Fruit fly (Drosophila melanogaster) whole organism, wandering third instar larva: ENCODE data around the gene CG7781.
A peak's percentile ranks its signal among the peaks of the same experiment; 100 is the strongest.

Source experiments
- Abd-B ChIP-seq: fragments of >200 bp; optimal IDR thresholded peaks from 2 replicates; lab custom pipeline; 2017; ENCODE audit warnings: missing biosample characterization, missing genetic modification characterization
- CG32264 ChIP-seq: fragments of 200-800 bp; sonication (Bioruptor generic); optimal IDR thresholded peaks from 2 replicates; lab custom pipeline; 2016; ENCODE audit warnings: missing biosample characterization, missing genetic modification characterization
- CG9705 ChIP-seq: fragments of 200-800 bp; sonication (Bioruptor generic); optimal IDR thresholded peaks from 2 replicates; lab custom pipeline; 2018; ENCODE audit warnings: missing biosample characterization, mild to moderate bottlenecking, missing genetic modification characterization
- CrebA ChIP-seq: fragments of 200-800 bp; sonication (Bioruptor generic); optimal IDR thresholded peaks from 2 replicates; lab custom pipeline; 2016; ENCODE audit warnings: missing biosample characterization, mild to moderate bottlenecking, missing genetic modification characterization, borderline replicate concordance
- Dfd ChIP-seq: fragments of >200 bp; optimal IDR thresholded peaks from 2 replicates; lab custom pipeline; 2017; ENCODE audit warnings: missing biosample characterization, missing genetic modification characterization
- Dif ChIP-seq: fragments of 200-275, 200-300 bp; sonication (Bioruptor generic); optimal IDR thresholded peaks from 2 replicates; lab custom pipeline; 2018; ENCODE audit warnings: missing biosample characterization, missing genetic modification characterization; ENCODE audit not compliant: partially characterized antibody
- GATAd ChIP-seq: sonication (Bioruptor generic); optimal IDR thresholded peaks from 2 replicates; lab custom pipeline; 2016; ENCODE audit warnings: missing biosample characterization, missing genetic modification characterization
- HLH106 ChIP-seq: fragments of 200-800 bp; optimal IDR thresholded peaks from 3 replicates; lab custom pipeline; 2019; ENCODE audit warnings: missing biosample characterization, mild to moderate bottlenecking, missing genetic modification characterization, moderate library complexity
- Hnf4 ChIP-seq: fragments of 200-800 bp; sonication (Bioruptor generic); optimal IDR thresholded peaks from 2 replicates; lab custom pipeline; 2016; ENCODE audit warnings: missing biosample characterization, mild to moderate bottlenecking, missing genetic modification characterization
- Hr78 ChIP-seq: fragments of >200 bp; optimal IDR thresholded peaks from 2 replicates; lab custom pipeline; 2017; ENCODE audit warnings: missing biosample characterization, missing genetic modification characterization
- Hr83 ChIP-seq: fragments of 200-300 bp; sonication (Bioruptor generic); optimal IDR thresholded peaks from 2 replicates; lab custom pipeline; 2016; ENCODE audit warnings: missing biosample characterization, mild to moderate bottlenecking, missing genetic modification characterization, moderate library complexity; ENCODE audit not compliant: poor library complexity, severe bottlenecking
- Jra ChIP-seq: sonication (Bioruptor generic); optimal IDR thresholded peaks from 2 replicates; lab custom pipeline; 2016; ENCODE audit warnings: missing biosample characterization, missing genetic modification characterization
- Mio ChIP-seq: sonication (Bioruptor generic); optimal IDR thresholded peaks from 2 replicates; lab custom pipeline; 2016; ENCODE audit warnings: missing biosample characterization, missing genetic modification characterization
- Myc ChIP-seq: fragments of >200 bp; optimal IDR thresholded peaks from 2 replicates; lab custom pipeline; 2017
- N ChIP-seq: fragments of >200 bp; optimal IDR thresholded peaks from 2 replicates; lab custom pipeline; 2018; ENCODE audit warnings: missing biosample characterization, missing external identifiers, missing genetic modification characterization
- OdsH ChIP-seq: fragments of 200-800 bp; sonication (Bioruptor generic); optimal IDR thresholded peaks from 2 replicates; lab custom pipeline; 2016; ENCODE audit warnings: missing biosample characterization, mild to moderate bottlenecking, missing genetic modification characterization
- Rel ChIP-seq, 2 experiments: fragments of 200-800 bp; sonication (Bioruptor generic) in 1 of 2; optimal IDR thresholded peaks; 2 replicates in 1 of 2; 3 replicates in 1 of 2; lab custom pipeline; 2016 to 2019; ENCODE audit warnings: mild to moderate bottlenecking in 2 of 2, missing biosample characterization in 2 of 2, missing genetic modification characterization in 2 of 2, moderate library complexity in 1 of 2
- Sp1 ChIP-seq: fragments of 200-800 bp; sonication (Bioruptor generic); optimal IDR thresholded peaks from 3 replicates; lab custom pipeline; 2019; ENCODE audit warnings: missing biosample characterization, mild to moderate bottlenecking, missing genetic modification characterization, moderate library complexity
- Vsx2 ChIP-seq: fragments of 200-300, 225-300 bp; sonication (Bioruptor generic); optimal IDR thresholded peaks from 2 replicates; lab custom pipeline; 2018; ENCODE audit warnings: missing biosample characterization, missing genetic modification characterization; ENCODE audit not compliant: partially characterized antibody
- br ChIP-seq: fragments of 200-800 bp; sonication (Bioruptor generic); optimal IDR thresholded peaks from 2 replicates; lab custom pipeline; 2016; ENCODE audit warnings: missing biosample characterization, missing genetic modification characterization
- brk ChIP-seq: fragments of 200-800 bp; sonication (Bioruptor generic); optimal IDR thresholded peaks from 2 replicates; lab custom pipeline; 2016; ENCODE audit warnings: missing biosample characterization, mild to moderate bottlenecking, missing genetic modification characterization
- dl ChIP-seq, 2 experiments: fragments of 175-275, 200-275 bp in 1 of 2; fragments of 200-275 bp in 1 of 2; sonication (Bioruptor generic); optimal IDR thresholded peaks; lab custom pipeline; 2018; ENCODE audit warnings: mild to moderate bottlenecking in 2 of 2, missing biosample characterization in 2 of 2, missing genetic modification characterization in 2 of 2, moderate library complexity in 2 of 2; ENCODE audit not compliant: partially characterized antibody in 2 of 2, insufficient read depth in 1 of 2
- dmrt93B ChIP-seq: fragments of 200-800 bp; sonication (Bioruptor generic); optimal IDR thresholded peaks from 2 replicates; lab custom pipeline; 2018; ENCODE audit warnings: missing biosample characterization, mild to moderate bottlenecking, missing genetic modification characterization
- dsf ChIP-seq: sonication (Bioruptor generic); optimal IDR thresholded peaks from 2 replicates; lab custom pipeline; 2016; ENCODE audit warnings: missing biosample characterization, missing genetic modification characterization, borderline replicate concordance
- ey ChIP-seq: fragments of 200-800 bp; sonication (Bioruptor generic); optimal IDR thresholded peaks from 2 replicates; lab custom pipeline; 2016; ENCODE audit warnings: missing biosample characterization, missing genetic modification characterization
- foxo ChIP-seq, 2 experiments: fragments of 200-800 bp; sonication (Bioruptor generic); optimal IDR thresholded peaks; 2 replicates in 1 of 2; 3 replicates in 1 of 2; lab custom pipeline; 2016 to 2017; ENCODE audit warnings: missing biosample characterization in 2 of 2, missing genetic modification characterization in 2 of 2
- fru ChIP-seq: fragments of 200-800 bp; sonication (Bioruptor generic); optimal IDR thresholded peaks from 3 replicates; lab custom pipeline; 2016; ENCODE audit warnings: missing biosample characterization, mild to moderate bottlenecking, missing genetic modification characterization
- h ChIP-seq: fragments of 200-800 bp; sonication (Bioruptor generic); optimal IDR thresholded peaks from 3 replicates; lab custom pipeline; 2016; ENCODE audit warnings: missing biosample characterization, mild to moderate bottlenecking, missing genetic modification characterization
- jim ChIP-seq: fragments of 175-275, 200-325 bp; sonication (Bioruptor generic); optimal IDR thresholded peaks from 2 replicates; lab custom pipeline; 2016; ENCODE audit warnings: missing biosample characterization, mild to moderate bottlenecking, missing genetic modification characterization
- lola ChIP-seq: fragments of >200 bp; optimal IDR thresholded peaks from 2 replicates; lab custom pipeline; 2017; ENCODE audit warnings: missing biosample characterization, missing genetic modification characterization
- pan ChIP-seq: fragments of >200 bp; optimal IDR thresholded peaks from 2 replicates; lab custom pipeline; 2017
- psq ChIP-seq: fragments of 200-800 bp; sonication (Bioruptor generic); optimal IDR thresholded peaks from 3 replicates; lab custom pipeline; 2017; ENCODE audit warnings: missing biosample characterization, mild to moderate bottlenecking, missing genetic modification characterization, moderate library complexity
- rgr ChIP-seq: fragments of 200-800 bp; sonication (Bioruptor generic); optimal IDR thresholded peaks from 3 replicates; lab custom pipeline; 2016; ENCODE audit warnings: missing biosample characterization, mild to moderate bottlenecking, missing genetic modification characterization
- sage ChIP-seq: fragments of 200-800 bp; sonication (Bioruptor generic); optimal IDR thresholded peaks from 2 replicates; lab custom pipeline; 2016; ENCODE audit warnings: missing biosample characterization, mild to moderate bottlenecking, missing genetic modification characterization
- sv ChIP-seq: fragments of 200-800 bp; sonication (Bioruptor generic); optimal IDR thresholded peaks from 3 replicates; lab custom pipeline; 2016; ENCODE audit warnings: missing biosample characterization, missing genetic modification characterization
- tai ChIP-seq: sonication (Bioruptor generic); optimal IDR thresholded peaks from 2 replicates; lab custom pipeline; 2016; ENCODE audit warnings: missing biosample characterization, missing genetic modification characterization
- usp ChIP-seq: fragments of >200 bp; optimal IDR thresholded peaks from 2 replicates; lab custom pipeline; 2017; ENCODE audit warnings: missing biosample characterization, missing genetic modification characterization
- woc ChIP-seq: sonication (Bioruptor generic); optimal IDR thresholded peaks from 2 replicates; lab custom pipeline; 2016; ENCODE audit warnings: missing biosample characterization, mild to moderate bottlenecking, missing genetic modification characterization

CG7781 gene

dm6 chr2L:8364006-8364956 lies 39.1 kb upstream of the CG7781 start, which contains the start of the genes RpS13 and CSN8:
Gene RpS13 (minus strand): TSS chr2L:8364662.
Gene CSN8 (plus strand): TSS chr2L:8364855.
- TF ChIP-seq h (peak; percentile 58), Dfd (GFP tag; lab: Kevin White, UChicago) (no peak), CG9705 (peak; percentile 9), jim (GFP tag; lab: Kevin White, UChicago) (no peak), rgr (GFP tag; lab: Kevin White, UChicago) (peak; percentile 36), Rel (GFP tag; optimal IDR thresholded peaks at IDR 0.05; lab: Kevin White, UChicago) (no peak), Rel (tag; optimal IDR thresholded peaks at IDR 0.05; lab: Kevin White, UChicago) (peak; percentile 3), brk (GFP tag; lab: Kevin White, UChicago) (peak; percentile 38), Myc (peak; percentile 62), fru (peak; percentile 20), woc (GFP tag; lab: Kevin White, UChicago) (peak; percentile 7), Jra (GFP tag; lab: Kevin White, UChicago) (no peak), Mio (GFP tag; lab: Kevin White, UChicago) (no peak), Hnf4 (GFP tag; lab: Kevin White, UChicago) (peak; percentile 32), tai (GFP tag; lab: Kevin White, UChicago) (peak; percentile 48), Sp1 (peak; percentile 58), dsf (no peak)

- TF ChIP-seq woc (GFP tag; lab: Kevin White, UChicago) (no peak), Dif (no peak), dmrt93B (GFP tag; lab: Kevin White, UChicago) (no peak), CG9705 (no peak), brk (GFP tag; lab: Kevin White, UChicago) (no peak), tai (GFP tag; lab: Kevin White, UChicago) (no peak), sage (no peak)
Observed at dm6 chr2L:8362955-8363285, 37.7 kb upstream of the CG7781 start.

- TF ChIP-seq N (GFP tag; lab: Kevin White, UChicago) (no peak), GATAd (GFP tag; lab: Kevin White, UChicago) (no peak), jim (GFP tag; lab: Kevin White, UChicago) (no peak), usp (GFP tag; lab: Kevin White, UChicago) (no peak), dl (GFP tag; optimal IDR thresholded peaks at IDR 0.05; lab: Kevin White, UChicago; ENCODE audit: insufficient read depth in 1 of 2, partially characterized antibody in 2 of 2) (no peak), tai (GFP tag; lab: Kevin White, UChicago) (peak; percentile 63), Vsx2 (peak; percentile 49), Dfd (GFP tag; lab: Kevin White, UChicago) (no peak), sv (GFP tag; lab: Kevin White, UChicago) (peak; percentile 66), Hr78 (GFP tag; lab: Kevin White, UChicago) (no peak), lola (GFP tag; lab: Kevin White, UChicago) (no peak), CG32264 (peak; percentile 62), CrebA (no peak), fru (peak; percentile 89), rgr (GFP tag; lab: Kevin White, UChicago) (peak; percentile 86), Rel (GFP tag; optimal IDR thresholded peaks at IDR 0.05; lab: Kevin White, UChicago) (no peak), Rel (tag; optimal IDR thresholded peaks at IDR 0.05; lab: Kevin White, UChicago) (peak; percentile 41), ey (GFP tag; lab: Kevin White, UChicago) (peak; percentile 90), sage (peak; percentile 48), Sp1 (peak; percentile 74), dsf (no peak), Mio (GFP tag; lab: Kevin White, UChicago) (no peak), Jra (GFP tag; lab: Kevin White, UChicago) (peak; percentile 83), Hnf4 (GFP tag; lab: Kevin White, UChicago) (peak; percentile 86), Hr83 (peak; percentile 49), Myc (no peak), foxo (GFP tag; optimal IDR thresholded peaks at IDR 0.05; lab: Kevin White, UChicago) (peak in 1 of 2 experiments; percentile 90), Dif (peak; percentile 33), HLH106 (tag; lab: Kevin White, UChicago) (peak; percentile 80), brk (GFP tag; lab: Kevin White, UChicago) (peak; percentile 72), psq (GFP tag; lab: Kevin White, UChicago) (peak; percentile 82), CG9705 (peak; percentile 53), dmrt93B (GFP tag; lab: Kevin White, UChicago) (peak; percentile 66), Abd-B (no peak), OdsH (peak; percentile 91), woc (GFP tag; lab: Kevin White, UChicago) (peak; percentile 93), pan (lab: Kevin White, UChicago) (no peak), br (GFP tag; lab: Kevin White, UChicago) (peak; percentile 85), h (peak; percentile 89)
Observed at dm6 chr2L:8362273-8362954, 37.2 kb upstream of the CG7781 start, which contains the start of gene CG7627. Gene CG7627 (minus strand): TSS chr2L:8362469.
